Fruit fly (Drosophila melanogaster): Measurements from ENCODE around the gene ntc.
A peak's percentile ranks its signal among the peaks of the same experiment; 100 is the strongest.

ntc gene

DNA sequence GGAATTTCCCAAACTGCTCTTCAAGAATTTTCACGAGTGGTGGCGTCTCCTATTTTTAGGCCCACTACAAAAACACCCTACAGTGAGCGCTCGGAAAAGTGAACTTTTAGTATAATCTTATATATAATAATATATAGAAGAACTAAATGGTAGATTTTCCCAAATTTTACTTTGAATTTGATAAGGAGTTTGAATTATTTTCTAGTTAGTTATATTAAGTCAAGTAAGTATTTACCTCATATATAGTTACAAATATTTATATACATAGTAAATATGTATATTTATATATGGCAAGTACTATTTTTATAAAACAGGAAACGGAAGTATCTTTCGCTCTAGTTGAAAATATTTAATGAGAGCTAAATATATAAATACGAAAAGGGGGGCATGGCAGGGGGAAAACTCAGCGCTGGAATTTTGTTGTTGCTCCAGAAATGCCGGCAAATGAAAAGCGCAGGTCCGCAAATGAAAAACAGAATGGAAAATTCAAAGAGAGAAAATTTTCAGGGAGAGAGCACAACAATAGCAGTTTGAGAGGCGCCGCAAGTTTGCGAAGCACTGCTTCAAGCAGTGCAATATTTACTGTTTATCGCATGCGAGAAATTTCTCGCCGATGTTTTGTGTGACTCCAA is 17.4 kb downstream of the ntc start (continued):
- TF ChIP-seq CG10565 (GFP tag; optimal IDR thresholded peaks at IDR 0.05) (no peak), CG17361 (GFP tag; IDR thresholded peaks at IDR 0.05) (peak; percentile 64; the same call in 1 of the 3 replicates), CG7987 (GFP tag; optimal IDR thresholded peaks at IDR 0.05) (no peak), gem (tag; optimal IDR thresholded peaks at IDR 0.05) (peak; percentile 70), sd (tag; optimal IDR thresholded peaks at IDR 0.05) (peak; percentile 93), CG12155 (GFP tag; optimal IDR thresholded peaks at IDR 0.05) (no peak), CG31365 (tag; optimal IDR thresholded peaks at IDR 0.05) (peak; percentile 96), p53 (GFP tag; optimal IDR thresholded peaks at IDR 0.05) (no peak), CG16813 (GFP tag; IDR thresholded peaks at IDR 0.05; ENCODE audit: partially characterized antibody) (peak; percentile 52; the same call in 2 of the 3 replicates), CG1603 (tag; optimal IDR thresholded peaks at IDR 0.05) (peak; percentile 31), zfh2 (GFP tag; optimal IDR thresholded peaks at IDR 0.05) (no peak), row (GFP tag; IDR thresholded peaks at IDR 0.05) (peak; percentile 38; the same call in 2 of the 3 replicates), CG12104 (GFP tag; optimal IDR thresholded peaks at IDR 0.05) (no peak), peb (GFP tag; IDR thresholded peaks at IDR 0.05) (no peak), zfh1 (GFP tag; IDR thresholded peaks at IDR 0.05) (peak; percentile 62), Fer3 (tag; optimal IDR thresholded peaks at IDR 0.05) (peak; percentile 7), hbn (GFP tag; IDR thresholded peaks at IDR 0.05; ENCODE audit: partially characterized antibody) (peak; percentile 22; the same call in 1 of the 2 replicates), Ada2b (GFP tag; IDR thresholded peaks at IDR 0.05) (no peak), BtbVII (GFP tag; optimal IDR thresholded peaks at IDR 0.05) (peak; percentile 36), CG7556 (GFP tag; optimal IDR thresholded peaks at IDR 0.05) (peak; percentile 31), cwo (GFP tag; optimal IDR thresholded peaks at IDR 0.05) (peak; percentile 11), Sox100B (GFP tag; optimal IDR thresholded peaks at IDR 0.05) (peak; percentile 48), CG18262 (tag; optimal IDR thresholded peaks at IDR 0.05) (peak; percentile 64), CG6654 (GFP tag; optimal IDR thresholded peaks at IDR 0.05) (peak; percentile 100), CG31441 (GFP tag; IDR thresholded peaks at IDR 0.05) (peak; percentile 67), CG16815 (GFP tag; optimal IDR thresholded peaks at IDR 0.05) (no peak), hkb (optimal IDR thresholded peaks at IDR 0.05) (no peak), hkb (GFP tag; IDR thresholded peaks at IDR 0.05) (0 out of 2 replicates have a peak, but pooled peaks have one; percentile 14), CG15601 (tag; optimal IDR thresholded peaks at IDR 0.05) (peak; percentile 38), chn (GFP tag; optimal IDR thresholded peaks at IDR 0.05) (no peak), B-H2 (GFP tag; optimal IDR thresholded peaks at IDR 0.05) (peak; percentile 3), nerfin-2 (GFP tag; IDR thresholded peaks at IDR 0.05; ENCODE audit: partially characterized antibody) (peak; percentile 70), CG12659 (GFP tag; optimal IDR thresholded peaks at IDR 0.05) (peak; percentile 9), ATbp (GFP tag; optimal IDR thresholded peaks at IDR 0.05) (peak; percentile 39), sna (GFP tag; IDR thresholded peaks at IDR 0.05; ENCODE audit: partially characterized antibody) (peak; percentile 42; the same call in 1 of the 2 replicates), Ssrp (tag; optimal IDR thresholded peaks at IDR 0.05) (peak; percentile 9), stwl (tag; optimal IDR thresholded peaks at IDR 0.05) (peak; percentile 69), her (GFP tag; optimal IDR thresholded peaks at IDR 0.05) (peak; percentile 4), lola (GFP tag; optimal IDR thresholded peaks at IDR 0.05) (peak in 1 of 3 experiments; percentile 28), phol (tag; optimal IDR thresholded peaks at IDR 0.05) (peak; percentile 16), CG4282 (GFP tag; optimal IDR thresholded peaks at IDR 0.05) (no peak), H15 (GFP tag; IDR thresholded peaks at IDR 0.05) (peak; percentile 52; the same call in 2 of the 3 replicates), CG3163 (GFP tag; optimal IDR thresholded peaks at IDR 0.05) (peak; percentile 64), abd-A (tag; optimal IDR thresholded peaks at IDR 0.05) (peak; percentile 4), CG6254 (GFP tag; optimal IDR thresholded peaks at IDR 0.05) (peak; percentile 21), CG10979 (tag; optimal IDR thresholded peaks at IDR 0.05) (peak; percentile 27), CrebB (tag; optimal IDR thresholded peaks at IDR 0.05) (peak; percentile 39), ato (GFP tag; IDR thresholded peaks at IDR 0.05; ENCODE audit: partially characterized antibody) (peak; percentile 61; the same call in 1 of the 2 replicates)
